Worm (Caenorhabditis elegans) whole organism, L1 larva: ENCODE data around the gene C40A11.2.

ENCODE experiments used
- C16A3.4 ChIP-seq: fragments of 150-350 bp; optimal IDR thresholded peaks from 2 replicates; lab custom pipeline; 2014; ENCODE audit warnings: missing biosample characterization, missing genetic modification characterization
- ceh-90 ChIP-seq: sonication (generic microtip); optimal IDR thresholded peaks from 2 replicates; lab custom pipeline; 2016; ENCODE audit warnings: missing genetic modification characterization, missing compliant biosample characterization
- efl-1 ChIP-seq, 4 experiments: fragments of 150-350 bp; optimal IDR thresholded peaks in 3 of 4; peaks in 1 of 4; 1 replicate in 1 of 4; 2 replicates in 3 of 4; lab custom pipeline; 2014; ENCODE audit warnings: missing biosample characterization in 2 of 4, missing genetic modification characterization in 2 of 4, missing genetic modification reagents in 2 of 4
- lin-13 ChIP-seq: fragments of 150-350 bp; optimal IDR thresholded peaks from 2 replicates; lab custom pipeline; 2014; ENCODE audit warnings: missing biosample characterization, missing genetic modification reagents, missing genetic modification characterization
- lin-39 ChIP-seq: fragments of 150-350 bp; optimal IDR thresholded peaks from 2 replicates; lab custom pipeline; 2014; ENCODE audit warnings: missing biosample characterization, missing genetic modification reagents, missing genetic modification characterization
- mdl-1 ChIP-seq, 2 experiments: fragments of 150-350 bp; optimal IDR thresholded peaks; 2 replicates each; lab custom pipeline; 2014 to 2017; ENCODE audit warnings: missing biosample characterization in 2 of 2, missing genetic modification characterization in 2 of 2, inconsistent platforms in 1 of 2
- nhr-237 ChIP-seq: fragments of 150-350 bp; optimal IDR thresholded peaks from 2 replicates; lab custom pipeline; 2014; ENCODE audit warnings: missing biosample characterization, missing genetic modification characterization
- rnt-1 ChIP-seq: sonication (generic microtip); optimal IDR thresholded peaks from 2 replicates; lab custom pipeline; 2016; ENCODE audit warnings: mild to moderate bottlenecking, missing genetic modification characterization, moderate library complexity, missing compliant biosample characterization
- tbx-2 ChIP-seq: sonication (generic microtip); optimal IDR thresholded peaks from 2 replicates; lab custom pipeline; 2016; ENCODE audit warnings: missing genetic modification characterization, missing compliant biosample characterization
- zag-1 ChIP-seq: fragments of 150-350 bp; optimal IDR thresholded peaks from 2 replicates; lab custom pipeline; 2014; ENCODE audit warnings: missing biosample characterization, missing genetic modification characterization

DNA sequence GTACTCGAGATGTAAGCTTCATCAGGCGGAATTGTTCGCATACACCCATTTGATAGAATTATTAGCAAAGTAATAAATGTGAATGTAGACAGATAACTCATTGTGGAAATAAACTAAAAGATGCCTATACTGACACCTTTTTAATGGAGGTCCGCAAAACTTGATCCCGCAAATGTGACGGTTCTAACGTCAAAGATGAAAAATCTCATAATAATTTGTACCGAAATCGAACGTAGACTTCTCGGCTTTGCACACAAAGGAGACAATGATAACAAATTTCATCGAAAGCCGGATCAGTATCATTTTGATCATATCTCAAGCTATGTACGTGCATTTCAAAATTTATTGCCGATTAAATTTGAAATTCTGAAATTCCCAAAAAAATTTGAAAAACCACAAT, 38.5 kb upstream of the C40A11.2 start, which contains the start of gene R52.4:
- no peak for TF ChIP-seq lin-13
- no peak for TF ChIP-seq nhr-237 (tag; lab: Kevin White, UChicago)
- TF ChIP-seq mdl-1 (tag; optimal IDR thresholded peaks at IDR 0.05; lab: Kevin White, UChicago), result no peak
- TF ChIP-seq efl-1 (optimal IDR thresholded peaks at IDR 0.05; lab: Kevin White, UChicago), result no peak
- TF ChIP-seq efl-1 (GFP tag; optimal IDR thresholded peaks at IDR 0.05 in 1 of 2; lab: Kevin White, UChicago), result no peak
- TF ChIP-seq C16A3.4 (tag; lab: Kevin White, UChicago), result no peak
- no peak for TF ChIP-seq lin-39 (tag; lab: Kevin White, UChicago)
- TF ChIP-seq rnt-1 (tag; lab: Kevin White, UChicago), result no peak
- TF ChIP-seq zag-1, result no peak
- TF ChIP-seq tbx-2 (tag; lab: Kevin White, UChicago), result no peak
- TF ChIP-seq ceh-90 (tag; lab: Kevin White, UChicago), result no peak
